Worm (Caenorhabditis elegans) whole organism, L4 larva: Measurements from ENCODE around the gene gpa-4.

ENCODE experiments used
- F44E2.7 ChIP-seq: fragments of 200-800 bp; sonication (Bioruptor generic); IDR thresholded peaks from 2 replicates; pipeline ENCODE4 v2.1.2; 2022; ENCODE audit warnings: missing genetic modification characterization, missing compliant biosample characterization
- F49E8.2 ChIP-seq: sonication (generic microtip); optimal IDR thresholded peaks from 2 replicates; lab custom pipeline; 2016; ENCODE audit warnings: missing compliant biosample characterization, mild to moderate bottlenecking, missing genetic modification characterization, borderline replicate concordance
- Y75B8A.6 ChIP-seq: fragments of 200-800 bp; sonication (Bioruptor generic); IDR thresholded peaks from 2 replicates; pipeline ENCODE4 v1.3.6; 2022; ENCODE audit warnings: missing genetic modification reagents, missing genetic modification characterization, missing compliant biosample characterization
- ZK546.5 ChIP-seq, 2 experiments: sonication (generic microtip); optimal IDR thresholded peaks; 2 replicates each; lab custom pipeline; 2017; ENCODE audit warnings: missing biosample characterization in 2 of 2, missing genetic modification characterization in 2 of 2
- aha-1 ChIP-seq: fragments of 150-350 bp; peaks from one replicate; lab custom pipeline; 2014; ENCODE audit warnings: missing biosample characterization, missing genetic modification characterization
- aly-2 ChIP-seq: sonication (generic microtip); optimal IDR thresholded peaks from 2 replicates; lab custom pipeline; 2018; ENCODE audit warnings: missing biosample characterization, missing genetic modification characterization
- ama-1 ChIP-seq: fragments of 150-350 bp; optimal IDR thresholded peaks from 2 replicates; lab custom pipeline; 2014; ENCODE audit warnings: inconsistent platforms, mixed read lengths
- attf-4 ChIP-seq: sonication (generic microtip); optimal IDR thresholded peaks from 3 replicates; lab custom pipeline; 2017; ENCODE audit warnings: missing biosample characterization, missing genetic modification characterization
- ceh-32 ChIP-seq: sonication (generic microtip); optimal IDR thresholded peaks from 2 replicates; lab custom pipeline; 2016; ENCODE audit warnings: mild to moderate bottlenecking, missing genetic modification characterization, missing compliant biosample characterization; ENCODE audit not compliant: poor library complexity
- ceh-44 ChIP-seq: fragments of 200-800 bp; sonication (Bioruptor generic); IDR thresholded peaks from 2 replicates; pipeline ENCODE4 v1.3.6; 2022; ENCODE audit warnings: missing genetic modification reagents, missing genetic modification characterization, missing compliant biosample characterization
- ceh-62 ChIP-seq: sonication (generic microtip); optimal IDR thresholded peaks from 2 replicates; lab custom pipeline; 2017; ENCODE audit warnings: missing biosample characterization, missing genetic modification characterization
- ceh-82 ChIP-seq: sonication (generic microtip); optimal IDR thresholded peaks from 2 replicates; lab custom pipeline; 2017; ENCODE audit warnings: missing biosample characterization, missing genetic modification characterization
- cey-2 ChIP-seq: sonication (generic microtip); optimal IDR thresholded peaks from 3 replicates; lab custom pipeline; 2017; ENCODE audit warnings: missing genetic modification characterization, mild to moderate bottlenecking, missing compliant biosample characterization, antibody characterized with exemption, borderline replicate concordance; ENCODE audit not compliant: insufficient read depth
- ctbp-1 ChIP-seq: fragments of 200-800 bp; sonication (Bioruptor generic); IDR thresholded peaks from 2 replicates; pipeline ENCODE4 v1.3.6; 2022; ENCODE audit warnings: missing genetic modification reagents, missing genetic modification characterization, missing compliant biosample characterization
- daf-16 ChIP-seq, 3 experiments: sonication (generic microtip); optimal IDR thresholded peaks; 2 replicates each; lab custom pipeline; 2016 to 2017; ENCODE audit warnings: missing genetic modification characterization in 3 of 3, missing genetic modification reagents in 3 of 3, mild to moderate bottlenecking in 2 of 3, missing compliant biosample characterization in 2 of 3, missing biosample characterization in 1 of 3, moderate library complexity in 1 of 3
- daf-19 ChIP-seq: fragments of 200-800 bp; sonication (Bioruptor generic); conservative IDR thresholded peaks from 2 replicates; pipeline ENCODE4 v1.3.6; 2022; ENCODE audit warnings: missing genetic modification characterization, missing compliant biosample characterization
- dmd-6 ChIP-seq: fragments of 200-800 bp; sonication (Bioruptor generic); IDR thresholded peaks from 2 replicates; pipeline ENCODE4 v1.3.6; 2022; ENCODE audit warnings: missing genetic modification reagents, missing genetic modification characterization, missing compliant biosample characterization
- dmd-8 ChIP-seq: fragments of 200-800 bp; sonication (Bioruptor generic); IDR thresholded peaks from 2 replicates; pipeline ENCODE4 v1.3.6; 2022; ENCODE audit warnings: missing genetic modification characterization, missing compliant biosample characterization
- dmd-9 ChIP-seq: fragments of 200-800 bp; sonication (Bioruptor generic); IDR thresholded peaks from 2 replicates; pipeline ENCODE4 v1.3.6; 2022; ENCODE audit warnings: missing genetic modification reagents, missing genetic modification characterization, missing compliant biosample characterization
- dpl-1 ChIP-seq: fragments of 150-350 bp; optimal IDR thresholded peaks from 2 replicates; lab custom pipeline; 2014; ENCODE audit warnings: missing biosample characterization, missing genetic modification reagents, missing genetic modification characterization
- egl-27 ChIP-seq: sonication (generic microtip); optimal IDR thresholded peaks from 3 replicates; lab custom pipeline; 2017; ENCODE audit warnings: missing biosample characterization, missing genetic modification reagents, missing genetic modification characterization
- egl-43 ChIP-seq: fragments of 200-800 bp; sonication (Bioruptor generic); IDR thresholded peaks from 2 replicates; pipeline ENCODE4 v1.3.6; 2022; ENCODE audit warnings: missing genetic modification reagents, missing genetic modification characterization, missing compliant biosample characterization
- fos-1 ChIP-seq: fragments of 150-350 bp; optimal IDR thresholded peaks from 2 replicates; lab custom pipeline; 2014; ENCODE audit warnings: missing biosample characterization, missing genetic modification characterization
- hif-1 ChIP-seq, 2 experiments: sonication (generic microtip); optimal IDR thresholded peaks; 2 replicates each; lab custom pipeline; 2016 to 2017; ENCODE audit warnings: missing compliant biosample characterization in 2 of 2, missing genetic modification characterization in 2 of 2, missing genetic modification reagents in 2 of 2, missing genotype in 2 of 2, mild to moderate bottlenecking in 1 of 2
- jun-1 ChIP-seq: fragments of 150-350 bp; optimal IDR thresholded peaks from 2 replicates; lab custom pipeline; 2014; ENCODE audit warnings: missing biosample characterization, missing genetic modification reagents, missing genetic modification characterization
- lin-13 ChIP-seq: fragments of 150-350 bp; optimal IDR thresholded peaks from 2 replicates; lab custom pipeline; 2014; ENCODE audit warnings: missing biosample characterization, missing genetic modification reagents, missing genetic modification characterization
- lin-29 ChIP-seq: fragments of 200-800 bp; sonication (Bioruptor generic); IDR thresholded peaks from 2 replicates; pipeline ENCODE4 v1.3.6; 2022; ENCODE audit warnings: missing genetic modification reagents, missing genetic modification characterization, missing compliant biosample characterization
- lin-38 ChIP-seq: fragments of 200-800 bp; sonication (Bioruptor generic); IDR thresholded peaks from 2 replicates; pipeline ENCODE4 v1.3.6; 2022; ENCODE audit warnings: missing genetic modification reagents, missing genetic modification characterization, missing compliant biosample characterization
- lsy-2 ChIP-seq, 2 experiments: fragments of 150-350 bp in 1 of 2; sonication (generic microtip) in 1 of 2; optimal IDR thresholded peaks; 2 replicates each; lab custom pipeline; 2014 to 2017; ENCODE audit warnings: missing biosample characterization in 2 of 2, missing genetic modification characterization in 2 of 2
- madf-5 ChIP-seq, 2 experiments: fragments of 200-800 bp; sonication (Bioruptor generic); IDR thresholded peaks; 2 replicates each; pipeline ENCODE4 v1.3.6; 2022; ENCODE audit warnings: missing compliant biosample characterization in 2 of 2, missing genetic modification characterization in 2 of 2
- madf-9 ChIP-seq: fragments of 200-800 bp; sonication (Bioruptor generic); conservative IDR thresholded peaks from 2 replicates; pipeline ENCODE4 v1.3.6; 2022; ENCODE audit warnings: missing genetic modification reagents, missing genetic modification characterization, missing compliant biosample characterization
- mdl-1 ChIP-seq, 2 experiments: fragments of 150-350 bp in 1 of 2; sonication (generic microtip) in 1 of 2; optimal IDR thresholded peaks; 2 replicates each; lab custom pipeline; 2014 to 2017; ENCODE audit warnings: missing biosample characterization in 2 of 2, missing genetic modification characterization in 2 of 2
- mes-2 ChIP-seq: sonication (generic microtip); optimal IDR thresholded peaks from 2 replicates; lab custom pipeline; 2016; ENCODE audit warnings: missing genotype, mild to moderate bottlenecking, missing genetic modification characterization, missing compliant biosample characterization; ENCODE audit not compliant: poor library complexity, severe bottlenecking
- nhr-102 ChIP-seq: sonication (generic microtip); optimal IDR thresholded peaks from 2 replicates; lab custom pipeline; 2016; ENCODE audit warnings: mild to moderate bottlenecking, missing genetic modification characterization, moderate library complexity, missing compliant biosample characterization
- nhr-111 ChIP-seq: fragments of 200-800 bp; sonication (Bioruptor generic); optimal IDR thresholded peaks from 2 replicates; lab custom pipeline; 2018; ENCODE audit warnings: mild to moderate bottlenecking, missing genetic modification characterization, missing compliant biosample characterization
- nhr-237 ChIP-seq: sonication (generic microtip); optimal IDR thresholded peaks from 2 replicates; lab custom pipeline; 2017; ENCODE audit warnings: missing biosample characterization, missing genetic modification characterization
- nhr-25 ChIP-seq: sonication (generic microtip); optimal IDR thresholded peaks from 2 replicates; lab custom pipeline; 2017; ENCODE audit warnings: missing genetic modification characterization, mild to moderate bottlenecking, missing compliant biosample characterization, antibody characterized with exemption, moderate library complexity, borderline replicate concordance; ENCODE audit not compliant: insufficient read depth
- nhr-28 ChIP-seq: fragments of 150-350 bp; optimal IDR thresholded peaks from 2 replicates; lab custom pipeline; 2014; ENCODE audit warnings: missing biosample characterization, missing genetic modification characterization
- nhr-42 ChIP-seq: fragments of 200-800 bp; sonication (Bioruptor generic); IDR thresholded peaks from 2 replicates; pipeline ENCODE4 v1.3.6; 2022; ENCODE audit warnings: missing genetic modification characterization, missing compliant biosample characterization
- nhr-77 ChIP-seq: fragments of 150-350 bp; optimal IDR thresholded peaks from 2 replicates; lab custom pipeline; 2014; ENCODE audit warnings: missing biosample characterization, missing genetic modification characterization
- sdz-12 ChIP-seq: fragments of 200-800 bp; sonication (Bioruptor generic); optimal IDR thresholded peaks from 2 replicates; lab custom pipeline; 2018; ENCODE audit warnings: mild to moderate bottlenecking, missing genetic modification characterization, missing compliant biosample characterization
- set-16 ChIP-seq: fragments of 200-800 bp; sonication (Bioruptor generic); IDR thresholded peaks from 2 replicates; pipeline ENCODE4 v1.3.6; 2022; ENCODE audit warnings: missing genetic modification reagents, missing genetic modification characterization, missing compliant biosample characterization
- snpc-1.2 ChIP-seq: fragments of 200-800 bp; sonication (Bioruptor generic); IDR thresholded peaks from 2 replicates; pipeline ENCODE4 v1.3.6; 2022; ENCODE audit warnings: missing genetic modification reagents, missing genetic modification characterization, missing compliant biosample characterization
- snpc-4 ChIP-seq: fragments of 150-350 bp; optimal IDR thresholded peaks from 2 replicates; lab custom pipeline; 2014; ENCODE audit warnings: missing biosample characterization, missing genetic modification characterization
- spr-1 ChIP-seq: sonication (generic microtip); optimal IDR thresholded peaks from 2 replicates; lab custom pipeline; 2016; ENCODE audit warnings: mild to moderate bottlenecking, missing genetic modification characterization, missing compliant biosample characterization
- unc-130 ChIP-seq: sonication (generic microtip); optimal IDR thresholded peaks from 2 replicates; lab custom pipeline; 2016; ENCODE audit warnings: missing genetic modification reagents, missing genetic modification characterization, missing compliant biosample characterization
- vab-7 ChIP-seq: fragments of 200-800 bp; sonication (Bioruptor generic); IDR thresholded peaks from 2 replicates; pipeline ENCODE4 v1.3.6; 2022; ENCODE audit warnings: missing genetic modification reagents, missing genetic modification characterization, missing compliant biosample characterization
- zip-2 ChIP-seq: fragments of 150-350 bp; optimal IDR thresholded peaks from 2 replicates; lab custom pipeline; 2014; ENCODE audit warnings: missing biosample characterization, missing genetic modification characterization
- ztf-7 ChIP-seq: fragments of 150-350 bp; optimal IDR thresholded peaks from 2 replicates; lab custom pipeline; 2014; ENCODE audit warnings: missing biosample characterization, missing genetic modification characterization

The gpa-4 gene

DNA sequence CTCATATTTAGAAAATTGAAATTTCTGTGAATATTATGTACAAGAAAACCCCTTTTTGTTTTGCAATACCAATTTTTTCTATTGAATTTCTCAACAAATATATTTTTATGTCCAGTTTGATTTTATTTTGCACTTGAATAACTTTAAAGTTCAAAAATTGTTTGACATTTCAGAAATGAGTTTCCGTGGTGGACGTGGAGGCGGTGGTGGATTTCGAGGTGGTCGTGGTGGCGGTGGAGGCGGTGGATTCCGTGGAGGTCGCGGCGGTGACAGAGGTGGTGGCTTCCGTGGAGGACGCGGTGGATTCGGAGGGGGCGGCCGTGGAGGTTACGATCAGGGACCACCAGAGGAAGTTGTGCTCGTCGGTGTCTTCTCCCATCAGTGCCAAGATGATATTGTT lies 24.5 kb downstream of the gpa-4 start, which contains the start of gene garr-1:
Gene garr-1 (plus strand): TSS at position 174 of the 400 bp plus-strand sequence.
- TF ChIP-seq egl-27 (tag; lab: Kevin White, UChicago) (no peak), set-16 (GFP tag; lab: Robert Waterston, UW) (peak; percentile 75), fos-1 (tag; lab: Kevin White, UChicago) (no peak), nhr-77 (tag; lab: Kevin White, UChicago) (no peak), nhr-237 (tag; lab: Kevin White, UChicago) (no peak), aha-1 (tag; lab: Kevin White, UChicago) (peak; percentile 51), jun-1 (tag; lab: Kevin White, UChicago) (no peak), ctbp-1 (no peak), F49E8.2 (no peak), madf-9 (no peak)
- TF ChIP-seq, all 104 proteins: peak for 2

DNA sequence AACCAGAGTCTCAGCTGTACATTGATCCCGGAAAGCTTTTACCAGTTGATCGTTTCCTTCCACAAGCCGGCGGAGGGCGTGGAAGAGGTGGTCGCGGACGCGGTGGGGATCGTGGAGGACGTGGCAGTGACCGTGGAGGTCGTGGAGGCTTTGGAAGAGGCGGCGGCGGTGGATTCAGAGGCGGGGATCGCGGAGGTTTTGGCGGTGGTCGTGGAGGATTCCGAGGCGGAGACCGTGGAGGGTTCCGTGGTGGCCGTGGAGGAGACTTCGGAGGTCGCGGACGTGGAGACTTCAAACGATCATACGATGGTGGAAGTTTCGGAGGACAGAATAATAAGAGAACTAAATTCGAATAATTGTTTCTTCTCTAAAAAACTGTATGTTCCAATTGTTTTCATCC lies 25.1 kb downstream of the gpa-4 start:
- TF ChIP-seq attf-4 (no peak), hif-1 (tag; optimal IDR thresholded peaks at IDR 0.05; lab: Kevin White, UChicago) (no peak), mdl-1 (tag; optimal IDR thresholded peaks at IDR 0.05; lab: Kevin White, UChicago) (no peak), sdz-12 (GFP tag; lab: Kevin White, UChicago) (no peak), Y75B8A.6 (GFP tag; lab: Robert Waterston, UW) (no peak), ceh-82 (tag; lab: Kevin White, UChicago) (no peak), dpl-1 (GFP tag; lab: Kevin White, UChicago) (no peak), madf-5 (GFP tag; IDR thresholded peaks at IDR 0.05; lab: Robert Waterston, UW) (0 out of 4 replicates have a peak, but pooled peaks of 1 of the 2 experiments have one; percentile 33), vab-7 (no peak), cey-2 (tag; lab: Kevin White, UChicago) (no peak), zip-2 (tag; lab: Kevin White, UChicago) (no peak), lin-13 (GFP tag; lab: Kevin White, UChicago) (no peak), set-16 (GFP tag; lab: Robert Waterston, UW) (peak; percentile 96), dmd-6 (GFP tag; lab: Robert Waterston, UW) (no peak), egl-27 (tag; lab: Kevin White, UChicago) (no peak), ama-1 (lab: Kevin White, UChicago) (no peak), nhr-102 (tag; lab: Kevin White, UChicago) (no peak), aly-2 (tag; lab: Kevin White, UChicago) (no peak), dmd-9 (0 out of 2 replicates have a peak, but pooled peaks have one; percentile 15), nhr-28 (tag; lab: Kevin White, UChicago) (no peak), daf-16 (GFP tag; optimal IDR thresholded peaks at IDR 0.05; lab: Kevin White, UChicago) (no peak), daf-16 (tag; optimal IDR thresholded peaks at IDR 0.05; lab: Kevin White, UChicago) (no peak), mes-2 (tag; lab: Kevin White, UChicago) (no peak), dmd-8 (no peak), spr-1 (tag; lab: Kevin White, UChicago) (no peak), F49E8.2 (no peak), ceh-44 (GFP tag; lab: Robert Waterston, UW) (no peak), snpc-4 (tag; lab: Kevin White, UChicago) (no peak), aha-1 (tag; lab: Kevin White, UChicago) (peak; percentile 21), snpc-1.2 (no peak), daf-19 (GFP tag; lab: Robert Waterston, UW) (no peak), nhr-111 (GFP tag; lab: Kevin White, UChicago) (no peak), unc-130 (no peak), ZK546.5 (tag; optimal IDR thresholded peaks at IDR 0.05; lab: Kevin White, UChicago) (no peak), nhr-42 (GFP tag; lab: Robert Waterston, UW) (no peak), lsy-2 (tag; optimal IDR thresholded peaks at IDR 0.05; lab: Kevin White, UChicago) (no peak), ceh-62 (tag; lab: Kevin White, UChicago) (no peak), nhr-25 (tag; lab: Kevin White, UChicago) (no peak), ceh-32 (tag; lab: Kevin White, UChicago) (no peak), F44E2.7 (GFP tag; lab: Robert Waterston, UW) (no peak), ztf-7 (no peak), egl-43 (peak; percentile 54), madf-9 (no peak), lin-38 (GFP tag; lab: Robert Waterston, UW) (no peak), lin-29 (no peak)
